Fruit fly (Drosophila melanogaster) whole organism, embryonic: Measurements from ENCODE around the gene CG6142.

ENCODE experiments used
- Asciz ChIP-seq: fragments of 200-800 bp; sonication (Bioruptor generic); optimal IDR thresholded peaks from 2 replicates; lab custom pipeline; 2017; ENCODE audit warnings: missing biosample characterization, mild to moderate bottlenecking, missing genetic modification characterization, missing genetic modification reagents
- BtbVII ChIP-seq: fragments of 200-800 bp; sonication (Bioruptor generic); optimal IDR thresholded peaks from 3 replicates; lab custom pipeline; 2017; ENCODE audit warnings: missing biosample characterization, mild to moderate bottlenecking, missing genetic modification characterization
- CG10274 ChIP-seq: fragments of 200-800 bp; sonication (Bioruptor generic); optimal IDR thresholded peaks from 3 replicates; lab custom pipeline; 2017; ENCODE audit warnings: missing biosample characterization, mild to moderate bottlenecking, missing genetic modification characterization
- CG11398 ChIP-seq: fragments of 200-800 bp; sonication (Bioruptor generic); optimal IDR thresholded peaks from 2 replicates; lab custom pipeline; 2016; ENCODE audit warnings: missing biosample characterization, missing genetic modification characterization
- CG11504 ChIP-seq: fragments of 200-800 bp; sonication (Bioruptor generic); optimal IDR thresholded peaks from 3 replicates; lab custom pipeline; 2019; ENCODE audit warnings: missing biosample characterization, mild to moderate bottlenecking, missing genetic modification characterization, moderate library complexity
- CG1602 ChIP-seq: fragments of 200-800 bp; sonication (Bioruptor generic); optimal IDR thresholded peaks from 3 replicates; lab custom pipeline; 2016; ENCODE audit warnings: missing biosample characterization, missing genetic modification characterization
- CG17612 ChIP-seq: fragments of 200-800 bp; sonication (Bioruptor generic); IDR thresholded peaks from 2 replicates; pipeline ENCODE4 v1.3.6; 2022; ENCODE audit warnings: missing biosample characterization, missing genetic modification characterization
- CG2889 ChIP-seq: fragments of 200-800 bp; sonication (Bioruptor generic); IDR thresholded peaks from 3 replicates; pipeline ENCODE4 v1.3.6; 2022; ENCODE audit warnings: missing biosample characterization, missing genetic modification characterization
- CG32772 ChIP-seq: fragments of 200-800 bp; sonication (Bioruptor generic); IDR thresholded peaks from 2 replicates; pipeline ENCODE4 v1.3.6; 2022; ENCODE audit warnings: missing biosample characterization, missing genetic modification characterization
- CG34422 ChIP-seq: fragments of 200-800 bp; sonication (Bioruptor generic); IDR thresholded peaks from 3 replicates; pipeline ENCODE4 v1.3.6; 2022; ENCODE audit warnings: missing biosample characterization, missing genetic modification characterization
- CG4282 ChIP-seq: fragments of 200-800 bp; sonication (Bioruptor generic); optimal IDR thresholded peaks from 2 replicates; lab custom pipeline; 2016; ENCODE audit warnings: missing biosample characterization, missing genetic modification characterization
- CG4328 ChIP-seq: fragments of 200-800 bp; sonication (Bioruptor generic); optimal IDR thresholded peaks from 3 replicates; lab custom pipeline; 2017; ENCODE audit warnings: missing biosample characterization, missing genetic modification reagents, missing genetic modification characterization
- CG4820 ChIP-seq: fragments of 200-800 bp; sonication (Bioruptor generic); optimal IDR thresholded peaks from 3 replicates; lab custom pipeline; 2016; ENCODE audit warnings: missing biosample characterization, missing genetic modification characterization
- CG5245 ChIP-seq: fragments of 200-800 bp; sonication (Bioruptor generic); optimal IDR thresholded peaks from 3 replicates; lab custom pipeline; 2016; ENCODE audit warnings: missing biosample characterization, missing genetic modification characterization
- CG7839 ChIP-seq: fragments of 200-800 bp; sonication (Bioruptor generic); optimal IDR thresholded peaks from 3 replicates; lab custom pipeline; 2018; ENCODE audit warnings: missing biosample characterization, mild to moderate bottlenecking, missing genetic modification characterization, moderate library complexity
- CG8089 ChIP-seq: fragments of 200-800 bp; sonication (Bioruptor generic); optimal IDR thresholded peaks from 3 replicates; lab custom pipeline; 2016; ENCODE audit warnings: missing biosample characterization, missing genetic modification characterization
- CG8359 ChIP-seq: fragments of 200-800 bp; sonication (Bioruptor generic); optimal IDR thresholded peaks from 2 replicates; lab custom pipeline; 2017; ENCODE audit warnings: missing biosample characterization, mild to moderate bottlenecking, missing genetic modification characterization, borderline replicate concordance
- CG9215 ChIP-seq: fragments of 200-800 bp; sonication (Bioruptor generic); IDR thresholded peaks from 2 replicates; pipeline ENCODE4 v1.3.6; 2022; ENCODE audit warnings: missing biosample characterization, missing genetic modification characterization
- CG9876 ChIP-seq: fragments of 200-800 bp; sonication (Bioruptor generic); optimal IDR thresholded peaks from 2 replicates; lab custom pipeline; 2016; ENCODE audit warnings: missing biosample characterization, missing genetic modification characterization
- Camta ChIP-seq: fragments of 200-800 bp; sonication (Bioruptor generic); optimal IDR thresholded peaks from 2 replicates; lab custom pipeline; 2016; ENCODE audit warnings: missing biosample characterization, missing genetic modification characterization
- Deaf1 ChIP-seq: fragments of 200-800 bp; optimal IDR thresholded peaks from 3 replicates; lab custom pipeline; 2019; ENCODE audit warnings: missing biosample characterization, mild to moderate bottlenecking, missing genetic modification characterization, moderate library complexity
- Doc3 ChIP-seq: fragments of 200-800 bp; sonication (Bioruptor generic); IDR thresholded peaks from 3 replicates; pipeline ENCODE4 v1.3.6; 2022; ENCODE audit warnings: missing biosample characterization, missing genetic modification characterization; ENCODE audit not compliant: partially characterized antibody
- Drgx ChIP-seq: fragments of 200-800 bp; sonication (Bioruptor generic); IDR thresholded peaks from 2 replicates; pipeline ENCODE4 v1.3.6; 2022; ENCODE audit warnings: missing biosample characterization, missing genetic modification characterization
- GATAe ChIP-seq: fragments of 200-800 bp; sonication (Bioruptor generic); conservative IDR thresholded peaks from 2 replicates; pipeline ENCODE4 v1.3.6; 2022; ENCODE audit warnings: missing biosample characterization, missing genetic modification characterization
- H2.0 ChIP-seq: fragments of 200-800 bp; sonication (Bioruptor generic); IDR thresholded peaks from 2 replicates; pipeline ENCODE4 v1.3.6; 2022; ENCODE audit warnings: missing biosample characterization, missing genetic modification characterization
- Hmr ChIP-seq: fragments of 200-800 bp; sonication (Bioruptor generic); optimal IDR thresholded peaks from 3 replicates; lab custom pipeline; 2017; ENCODE audit warnings: mild to moderate bottlenecking, missing biosample characterization, missing genetic modification reagents, missing genetic modification characterization
- Meics ChIP-seq: fragments of 200-800 bp; sonication (Bioruptor generic); optimal IDR thresholded peaks from 2 replicates; lab custom pipeline; 2017; ENCODE audit warnings: missing biosample characterization, mild to moderate bottlenecking, missing genetic modification characterization
- NC2α ChIP-seq: fragments of 200-800 bp; sonication (Bioruptor generic); optimal IDR thresholded peaks from 2 replicates; lab custom pipeline; 2016; ENCODE audit warnings: missing biosample characterization, missing genetic modification characterization
- NC2β ChIP-seq: fragments of 200-800 bp; sonication (Bioruptor generic); optimal IDR thresholded peaks from 2 replicates; lab custom pipeline; 2016; ENCODE audit warnings: missing biosample characterization, missing genetic modification characterization
- az2 ChIP-seq: fragments of 200-800 bp; sonication (Bioruptor generic); optimal IDR thresholded peaks from 3 replicates; lab custom pipeline; 2016; ENCODE audit warnings: missing biosample characterization, missing genetic modification characterization
- bab2 ChIP-seq: fragments of 200-800 bp; sonication (Bioruptor generic); optimal IDR thresholded peaks from 2 replicates; lab custom pipeline; 2016; ENCODE audit warnings: missing biosample characterization, missing genetic modification characterization
- chif ChIP-seq, 2 experiments: fragments of 200-800 bp; sonication (Bioruptor generic); optimal IDR thresholded peaks; 3 replicates each; lab custom pipeline; 2016; ENCODE audit warnings: missing biosample characterization in 2 of 2, missing genetic modification characterization in 2 of 2
- dimm ChIP-seq: fragments of 200-800 bp; sonication (Bioruptor generic); IDR thresholded peaks from 2 replicates; pipeline ENCODE4 v1.3.6; 2022; ENCODE audit warnings: missing biosample characterization, missing genetic modification characterization
- dpn ChIP-seq, 2 experiments: fragments of 200-800 bp; sonication (Bioruptor generic); optimal IDR thresholded peaks; 3 replicates each; lab custom pipeline; 2016; ENCODE audit warnings: missing biosample characterization in 2 of 2, missing genetic modification characterization in 2 of 2
- emc ChIP-seq: fragments of 200-800 bp; sonication (Bioruptor generic); optimal IDR thresholded peaks from 2 replicates; lab custom pipeline; 2016; ENCODE audit warnings: missing biosample characterization, missing genetic modification characterization
- eve ChIP-seq, 2 experiments: fragments of >200 bp; optimal IDR thresholded peaks; 2 replicates each; lab custom pipeline; 2017; ENCODE audit warnings: missing biosample characterization in 2 of 2, missing genetic modification characterization in 2 of 2
- fd64A ChIP-seq: fragments of 200-800 bp; sonication (Bioruptor generic); optimal IDR thresholded peaks from 3 replicates; lab custom pipeline; 2018; ENCODE audit warnings: missing biosample characterization, mild to moderate bottlenecking, missing genetic modification characterization
- fd96Cb ChIP-seq: fragments of 200-800 bp; sonication (Bioruptor generic); optimal IDR thresholded peaks from 2 replicates; lab custom pipeline; 2018; ENCODE audit warnings: missing biosample characterization, mild to moderate bottlenecking, missing genetic modification characterization, moderate library complexity
- gfzf ChIP-seq: fragments of 200-800 bp; sonication (Bioruptor generic); optimal IDR thresholded peaks from 2 replicates; lab custom pipeline; 2016; ENCODE audit warnings: missing biosample characterization, mild to moderate bottlenecking, missing genetic modification characterization, moderate library complexity
- hkb ChIP-seq, 2 experiments: fragments of 200-800 bp in 1 of 2; fragments of >200 bp in 1 of 2; sonication (Bioruptor generic) in 1 of 2; IDR thresholded peaks in 1 of 2; optimal IDR thresholded peaks in 1 of 2; 2 replicates each; pipeline versions ENCODE4 v1.3.6 to Lab custom; 2017 to 2022; ENCODE audit warnings: missing biosample characterization in 1 of 2, missing genetic modification characterization in 1 of 2
- kay ChIP-seq: fragments of 200-800 bp; sonication (Bioruptor generic); optimal IDR thresholded peaks from 2 replicates; lab custom pipeline; 2016; ENCODE audit warnings: missing biosample characterization, missing genetic modification characterization
- knrl ChIP-seq: fragments of 200-800 bp; sonication (Bioruptor generic); IDR thresholded peaks from 3 replicates; pipeline ENCODE4 v1.3.6; 2022; ENCODE audit warnings: missing biosample characterization, missing genetic modification characterization; ENCODE audit not compliant: partially characterized antibody
- lab ChIP-seq: fragments of 200-800 bp; sonication (Bioruptor generic); optimal IDR thresholded peaks from 3 replicates; lab custom pipeline; 2017; ENCODE audit warnings: missing biosample characterization, missing genetic modification characterization, mild to moderate bottlenecking, moderate library complexity, missing genetic modification reagents
- nerfin-1 ChIP-seq: fragments of 200-800 bp; sonication (Bioruptor generic); optimal IDR thresholded peaks from 3 replicates; lab custom pipeline; 2019; ENCODE audit warnings: missing biosample characterization, mild to moderate bottlenecking, missing genetic modification characterization, moderate library complexity
- prd ChIP-seq, 3 experiments: fragments of >200 bp in 2 of 3; fragments of 200-800 bp in 1 of 3; sonication (Bioruptor generic) in 1 of 3; optimal IDR thresholded peaks in 2 of 3; IDR thresholded peaks in 1 of 3; 2 replicates in 2 of 3; 3 replicates in 1 of 3; pipeline versions ENCODE4 v1.3.6 to Lab custom; 2017 to 2022; ENCODE audit warnings: missing biosample characterization in 1 of 3, missing genetic modification characterization in 1 of 3
- row ChIP-seq: fragments of 200-800 bp; sonication (Bioruptor generic); IDR thresholded peaks from 3 replicates; pipeline ENCODE4 v1.3.6; 2022; ENCODE audit warnings: missing biosample characterization, missing genetic modification characterization
- sim ChIP-seq: fragments of 200-800 bp; sonication (Bioruptor generic); IDR thresholded peaks from 2 replicates; pipeline ENCODE4 v1.3.6; 2022; ENCODE audit warnings: missing biosample characterization, missing genetic modification characterization
- tgo ChIP-seq: fragments of 200-800 bp; sonication (Bioruptor generic); IDR thresholded peaks from 3 replicates; pipeline ENCODE4 v1.3.6; 2022; ENCODE audit warnings: missing biosample characterization, missing genetic modification characterization
- tin ChIP-seq: fragments of 200-800 bp; sonication (Bioruptor generic); optimal IDR thresholded peaks from 3 replicates; lab custom pipeline; 2016; ENCODE audit warnings: missing biosample characterization, missing genetic modification characterization
- ttk ChIP-seq: fragments of 200-800 bp; sonication (Bioruptor generic); IDR thresholded peaks from 2 replicates; pipeline ENCODE4 v2.1.2; 2022; ENCODE audit warnings: missing biosample characterization, missing genetic modification characterization
- usp ChIP-seq: fragments of >200 bp; optimal IDR thresholded peaks from 2 replicates; lab custom pipeline; 2017; ENCODE audit warnings: missing biosample characterization, missing genetic modification characterization

CG6142 gene

dm6 chr3R:26121785-26122184, 11.2 kb upstream of the CG6142 start (continued):
- TF ChIP-seq Doc3 (GFP tag; lab: Robert Waterston, UW), result no peak
- no peak for TF ChIP-seq CG8359 (GFP tag; lab: Kevin White, UChicago)
- no peak for TF ChIP-seq H2.0
- no peak for TF ChIP-seq CG7839 (tag; lab: Kevin White, UChicago)
- TF ChIP-seq Hmr (GFP tag; lab: Kevin White, UChicago), result peak; percentile 2
- no peak for TF ChIP-seq kay (GFP tag; lab: Kevin White, UChicago)
- peak in 1 of 2 experiments; percentile 60 for TF ChIP-seq dpn (GFP tag; optimal IDR thresholded peaks at IDR 0.05; lab: Kevin White, UChicago)
- no peak for TF ChIP-seq knrl (GFP tag; lab: Robert Waterston, UW)
- TF ChIP-seq bab2, result peak; percentile 2
- TF ChIP-seq CG9215 (GFP tag; lab: Robert Waterston, UW), result no peak
- TF ChIP-seq CG1602, result no peak
- TF ChIP-seq CG10274 (GFP tag; lab: Kevin White, UChicago), result no peak
- TF ChIP-seq CG5245, result no peak
- TF ChIP-seq ttk (GFP tag; lab: Robert Waterston, UW), result peak; percentile 56
- TF ChIP-seq az2 (GFP tag; lab: Kevin White, UChicago), result peak; percentile 3
- TF ChIP-seq CG9876 (GFP tag; lab: Kevin White, UChicago), result no peak
- no peak for TF ChIP-seq CG17612 (GFP tag; lab: Robert Waterston, UW)
- peak; percentile 4 for TF ChIP-seq CG11398 (GFP tag; lab: Kevin White, UChicago)
- TF ChIP-seq prd (optimal IDR thresholded peaks at IDR 0.05; lab: Kevin White, UChicago), result no peak
- TF ChIP-seq prd (GFP tag; IDR thresholded peaks at IDR 0.05; lab: Robert Waterston, UW), result peak; percentile 48; the same call in 2 of the 3 replicates
- no peak for TF ChIP-seq emc (GFP tag; lab: Kevin White, UChicago)
- TF ChIP-seq row (GFP tag; lab: Robert Waterston, UW), result peak; percentile 66
- TF ChIP-seq Deaf1 (tag; lab: Kevin White, UChicago), result no peak
- TF ChIP-seq chif (GFP tag; optimal IDR thresholded peaks at IDR 0.05; lab: Kevin White, UChicago), result peak; percentile 7 to 50
- no peak for TF ChIP-seq Asciz (GFP tag; lab: Kevin White, UChicago)
- peak in 1 of 2 experiments; percentile 14 for TF ChIP-seq eve (GFP tag; optimal IDR thresholded peaks at IDR 0.05; lab: Kevin White, UChicago)
- no peak for TF ChIP-seq CG8089 (GFP tag; lab: Kevin White, UChicago)
- no peak for TF ChIP-seq CG34422 (GFP tag; lab: Robert Waterston, UW)
- no peak for TF ChIP-seq hkb (optimal IDR thresholded peaks at IDR 0.05; lab: Kevin White, UChicago)
- no peak for TF ChIP-seq hkb (GFP tag; IDR thresholded peaks at IDR 0.05; lab: Robert Waterston, UW)
- TF ChIP-seq fd96Cb (tag; lab: Kevin White, UChicago), result peak; percentile 11
- TF ChIP-seq fd64A (GFP tag; lab: Kevin White, UChicago), result no peak
- peak; percentile 30; the same call in 1 of the 3 replicates for TF ChIP-seq tgo
- TF ChIP-seq Camta, result no peak
- TF ChIP-seq gfzf (GFP tag; lab: Kevin White, UChicago), result no peak
- TF ChIP-seq Drgx (GFP tag; lab: Robert Waterston, UW), result peak; percentile 82
- TF ChIP-seq BtbVII (GFP tag; lab: Kevin White, UChicago), result no peak
- peak; percentile 19 for TF ChIP-seq CG4282 (GFP tag; lab: Kevin White, UChicago)
- no peak for TF ChIP-seq NC2α (GFP tag; lab: Kevin White, UChicago)
- TF ChIP-seq usp (GFP tag; lab: Kevin White, UChicago), result no peak
- TF ChIP-seq GATAe (GFP tag; lab: Robert Waterston, UW), result no peak
- no peak for TF ChIP-seq NC2β (GFP tag; lab: Kevin White, UChicago)
- TF ChIP-seq nerfin-1 (tag; lab: Kevin White, UChicago), result no peak
- TF ChIP-seq CG11504 (tag; lab: Kevin White, UChicago), result peak; percentile 58
- TF ChIP-seq dimm (GFP tag; lab: Robert Waterston, UW), result no peak
- TF ChIP-seq sim (GFP tag; lab: Robert Waterston, UW), result no peak
- no peak for TF ChIP-seq CG4328 (GFP tag; lab: Kevin White, UChicago)
- TF ChIP-seq Meics, result peak; percentile 19
- peak; percentile 73 for TF ChIP-seq lab (GFP tag; lab: Kevin White, UChicago)
- TF ChIP-seq CG32772, result peak; percentile 55
- no peak for TF ChIP-seq CG4820 (GFP tag; lab: Kevin White, UChicago)
- TF ChIP-seq tin (GFP tag; lab: Kevin White, UChicago), result peak; percentile 8
- TF ChIP-seq CG2889 (GFP tag; lab: Robert Waterston, UW), result peak; percentile 11; the same call in 1 of the 3 replicates
